Worm (Caenorhabditis elegans): ENCODE measurements around the gene cfp-1.

ce11 chrIV:14104745-14105144 is 27.5 kb downstream of the cfp-1 start:
- TF ChIP-seq mml-1 (tag; optimal IDR thresholded peaks at IDR 0.05) (no peak), nhr-76 (tag; optimal IDR thresholded peaks at IDR 0.05) (no peak), tbx-2 (tag; optimal IDR thresholded peaks at IDR 0.05) (no peak), snpc-4 (tag; optimal IDR thresholded peaks at IDR 0.05) (no peak), elt-2 (tag; optimal IDR thresholded peaks at IDR 0.05) (no peak), aly-2 (tag; optimal IDR thresholded peaks at IDR 0.05) (no peak), egl-5 (tag; optimal IDR thresholded peaks at IDR 0.05) (no peak), fos-1 (tag; optimal IDR thresholded peaks at IDR 0.05) (no peak), nhr-28 (tag; optimal IDR thresholded peaks at IDR 0.05) (no peak), fkh-10 (GFP tag; optimal IDR thresholded peaks at IDR 0.05) (no peak), ztf-4 (tag; optimal IDR thresholded peaks at IDR 0.05) (no peak), zag-1 (tag; optimal IDR thresholded peaks at IDR 0.05) (no peak), R02D3.7 (tag; optimal IDR thresholded peaks at IDR 0.05) (no peak)
